Worm (Caenorhabditis elegans) whole organism, young adult: ENCODE results near the gene C18G1.7.
"Not testable (repeated sequence)": the region's sequence is repeated elsewhere in the genome, so short reads cannot be mapped to it uniquely, and the experiment has no call there.

Experiments used
- B0019.2 ChIP-seq: fragments of 200-800 bp; sonication (Bioruptor generic); conservative IDR thresholded peaks from 2 replicates; pipeline ENCODE4 v1.3.6; 2022; ENCODE audit warnings: missing genetic modification reagents, missing genetic modification characterization, missing compliant biosample characterization
- F22D6.2 ChIP-seq: sonication (generic microtip); optimal IDR thresholded peaks from 2 replicates; lab custom pipeline; 2016; ENCODE audit warnings: mild to moderate bottlenecking, missing genetic modification characterization, missing compliant biosample characterization
- F33H1.4 ChIP-seq: fragments of 200-800 bp; sonication (Bioruptor generic); IDR thresholded peaks from 2 replicates; pipeline ENCODE4 v1.3.6; 2022; ENCODE audit warnings: missing genetic modification reagents, missing genetic modification characterization, missing compliant biosample characterization
- F39B2.1 ChIP-seq: fragments of 200-800 bp; sonication (Bioruptor generic); IDR thresholded peaks from 2 replicates; pipeline ENCODE4 v1.3.6; 2022; ENCODE audit warnings: missing genetic modification reagents, missing genetic modification characterization, missing compliant biosample characterization
- F49E8.2 ChIP-seq: sonication (generic microtip); optimal IDR thresholded peaks from 3 replicates; lab custom pipeline; 2017; ENCODE audit warnings: missing genetic modification characterization, mild to moderate bottlenecking, missing compliant biosample characterization, antibody characterized with exemption, moderate library complexity; ENCODE audit not compliant: insufficient read depth
- T26A5.8 ChIP-seq: sonication (generic microtip); optimal IDR thresholded peaks from 2 replicates; lab custom pipeline; 2016; ENCODE audit warnings: missing genetic modification characterization, missing compliant biosample characterization
- Y53G8AR.9 ChIP-seq: fragments of 200-800 bp; sonication (Bioruptor generic); conservative IDR thresholded peaks from 2 replicates; pipeline ENCODE4 v1.3.6; 2022; ENCODE audit warnings: missing genetic modification reagents, missing genetic modification characterization, missing compliant biosample characterization
- Y56A3A.18 ChIP-seq: fragments of 200-800 bp; sonication (Bioruptor generic); IDR thresholded peaks from 2 replicates; pipeline ENCODE4 v1.3.6; 2022; ENCODE audit warnings: missing genetic modification reagents, missing genetic modification characterization, missing compliant biosample characterization
- Y95B8A.8 ChIP-seq: fragments of 200-800 bp; sonication (Bioruptor generic); IDR thresholded peaks from 2 replicates; pipeline ENCODE4 v1.3.6; 2022; ENCODE audit warnings: missing genetic modification reagents, missing genetic modification characterization, missing compliant biosample characterization
- ama-1 ChIP-seq, 3 experiments: fragments of 150-350 bp in 1 of 3; sonication (generic microtip) in 2 of 3; optimal IDR thresholded peaks; 2 replicates each; lab custom pipeline; 2014 to 2018; ENCODE audit warnings: missing biosample characterization in 2 of 3, missing genetic modification characterization in 2 of 3, missing genetic modification reagents in 2 of 3
- atf-7 ChIP-seq: sonication (generic microtip); optimal IDR thresholded peaks from 2 replicates; lab custom pipeline; 2017; ENCODE audit warnings: mild to moderate bottlenecking, missing genetic modification characterization, missing compliant biosample characterization
- athp-1 ChIP-seq: sonication (generic microtip); optimal IDR thresholded peaks from 2 replicates; lab custom pipeline; 2017; ENCODE audit warnings: mild to moderate bottlenecking, missing genetic modification characterization, missing compliant biosample characterization
- attf-6 ChIP-seq: fragments of 200-800 bp; sonication (Bioruptor generic); IDR thresholded peaks from 2 replicates; pipeline ENCODE4 v1.3.6; 2022; ENCODE audit warnings: missing genetic modification reagents, missing genetic modification characterization, missing compliant biosample characterization
- bed-1 ChIP-seq: fragments of 200-800 bp; sonication (Bioruptor generic); IDR thresholded peaks from 2 replicates; pipeline ENCODE4 v1.3.6; 2022; ENCODE audit warnings: missing genetic modification reagents, missing genetic modification characterization, missing compliant biosample characterization
- ccch-3 ChIP-seq: fragments of 200-800 bp; sonication (Bioruptor generic); optimal IDR thresholded peaks from 2 replicates; lab custom pipeline; 2018; ENCODE audit warnings: mild to moderate bottlenecking, missing genetic modification characterization, missing compliant biosample characterization
- ceh-27 ChIP-seq: fragments of 200-800 bp; sonication (Bioruptor generic); optimal IDR thresholded peaks from 2 replicates; lab custom pipeline; 2018; ENCODE audit warnings: mild to moderate bottlenecking, missing genetic modification characterization, moderate library complexity, missing compliant biosample characterization
- ceh-40 ChIP-seq: fragments of 200-800 bp; sonication (Bioruptor generic); IDR thresholded peaks from 2 replicates; pipeline ENCODE4 v1.3.6; 2022; ENCODE audit warnings: missing genetic modification characterization, missing compliant biosample characterization
- ekl-4 ChIP-seq: fragments of 200-800 bp; sonication (Bioruptor generic); IDR thresholded peaks from 2 replicates; pipeline ENCODE4 v1.3.6; 2022; ENCODE audit warnings: missing genetic modification reagents, missing genetic modification characterization, missing compliant biosample characterization
- fkh-3 ChIP-seq: sonication (generic microtip); optimal IDR thresholded peaks from 2 replicates; lab custom pipeline; 2016; ENCODE audit warnings: mild to moderate bottlenecking, missing genetic modification characterization, missing compliant biosample characterization
- him-1 ChIP-seq: sonication (generic microtip); optimal IDR thresholded peaks from 2 replicates; lab custom pipeline; 2016; ENCODE audit warnings: missing genotype, missing genetic modification reagents, missing genetic modification characterization, missing compliant biosample characterization
- hmg-1.2 ChIP-seq: fragments of 200-800 bp; sonication (Bioruptor generic); IDR thresholded peaks from 2 replicates; pipeline ENCODE4 v1.3.6; 2022; ENCODE audit warnings: missing genetic modification reagents, missing genetic modification characterization, missing compliant biosample characterization
- hmg-20 ChIP-seq: fragments of 200-800 bp; sonication (Bioruptor generic); IDR thresholded peaks from 2 replicates; pipeline ENCODE4 v1.3.6; 2022; ENCODE audit warnings: missing genetic modification reagents, missing genetic modification characterization, missing compliant biosample characterization
- hrde-1 ChIP-seq: sonication (generic microtip); optimal IDR thresholded peaks from 2 replicates; lab custom pipeline; 2016; ENCODE audit warnings: missing genetic modification characterization, mild to moderate bottlenecking, missing compliant biosample characterization, moderate library complexity, missing genotype, missing genetic modification reagents, borderline replicate concordance
- hsf-1 ChIP-seq: fragments of 200-800 bp; sonication (Bioruptor generic); IDR thresholded peaks from 2 replicates; pipeline ENCODE4 v1.3.6; 2022; ENCODE audit warnings: missing genetic modification reagents, missing genetic modification characterization, missing compliant biosample characterization
- lin-35 ChIP-seq, 3 experiments: fragments of 150-350 bp in 2 of 3; sonication (generic microtip) in 1 of 3; optimal IDR thresholded peaks; 2 replicates each; lab custom pipeline; 2014 to 2018; ENCODE audit warnings: missing biosample characterization in 3 of 3, missing genetic modification characterization in 3 of 3, missing genetic modification reagents in 3 of 3
- madf-3 ChIP-seq: fragments of 200-800 bp; sonication (Bioruptor generic); IDR thresholded peaks from 2 replicates; pipeline ENCODE4 v1.3.6; 2022; ENCODE audit warnings: missing genetic modification reagents, missing genetic modification characterization, missing compliant biosample characterization
- madf-6 ChIP-seq: fragments of 200-800 bp; sonication (Bioruptor generic); IDR thresholded peaks from 2 replicates; pipeline ENCODE4 v1.3.6; 2022; ENCODE audit warnings: missing genetic modification reagents, missing genetic modification characterization, missing compliant biosample characterization
- pbrm-1 ChIP-seq: fragments of 200-800 bp; sonication (Bioruptor generic); IDR thresholded peaks from 2 replicates; pipeline ENCODE4 v1.3.6; 2022; ENCODE audit warnings: missing genetic modification reagents, missing genetic modification characterization, missing compliant biosample characterization
- rcor-1 ChIP-seq: fragments of 200-800 bp; sonication (Bioruptor generic); IDR thresholded peaks from 2 replicates; pipeline ENCODE4 v1.3.6; 2022; ENCODE audit warnings: missing genetic modification reagents, missing genetic modification characterization, missing compliant biosample characterization
- snpc-1.1 ChIP-seq: sonication (generic microtip); optimal IDR thresholded peaks from 2 replicates; lab custom pipeline; 2017; ENCODE audit warnings: missing genetic modification characterization, mild to moderate bottlenecking, missing compliant biosample characterization, antibody characterized with exemption, moderate library complexity, missing genotype, missing genetic modification reagents; ENCODE audit not compliant: insufficient read depth
- somi-1 ChIP-seq: fragments of 200-800 bp; sonication (Bioruptor generic); optimal IDR thresholded peaks from 2 replicates; lab custom pipeline; 2018; ENCODE audit warnings: mild to moderate bottlenecking, missing genetic modification characterization, missing compliant biosample characterization
- tbx-9 ChIP-seq: sonication (generic microtip); optimal IDR thresholded peaks from 2 replicates; lab custom pipeline; 2016; ENCODE audit warnings: borderline replicate concordance, missing genetic modification characterization, inconsistent platforms, missing compliant biosample characterization
- tlf-1 ChIP-seq: fragments of 200-800 bp; sonication (Bioruptor generic); optimal IDR thresholded peaks from 2 replicates; lab custom pipeline; 2018; ENCODE audit warnings: mild to moderate bottlenecking, missing genetic modification characterization, missing compliant biosample characterization
- ztf-28 ChIP-seq: fragments of 200-800 bp; sonication (Bioruptor generic); IDR thresholded peaks from 2 replicates; pipeline ENCODE4 v1.3.6; 2022; ENCODE audit warnings: missing genetic modification reagents, missing genetic modification characterization, missing compliant biosample characterization

The C18G1.7 gene

ce11 chrV:4758019-4758418 lies 12.7 kb downstream of the C18G1.7 start (continued):
- no peak for TF ChIP-seq bed-1

- TF ChIP-seq Y56A3A.18 (GFP tag; lab: Robert Waterston, UW) (no peak), F22D6.2 (no peak), fkh-3 (tag; lab: Kevin White, UChicago) (no peak), attf-6 (GFP tag; lab: Robert Waterston, UW) (peak; percentile 47; the same call in 1 of the 2 replicates), hmg-1.2 (GFP tag; lab: Robert Waterston, UW) (peak; percentile 14; the same call in 1 of the 2 replicates), Y53G8AR.9 (GFP tag; lab: Robert Waterston, UW) (peak; percentile 79), him-1 (tag; lab: Kevin White, UChicago) (peak; percentile 21), F33H1.4 (GFP tag; lab: Robert Waterston, UW) (0 out of 2 replicates have a peak, but pooled peaks have one; percentile 21), ztf-28 (no peak), somi-1 (no peak), lin-35 (GFP tag; optimal IDR thresholded peaks at IDR 0.05; lab: Kevin White, UChicago) (peak in 1 of 3 experiments; percentile 17), athp-1 (tag; lab: Kevin White, UChicago) (no peak), hrde-1 (peak; percentile 10), tlf-1 (no peak), madf-3 (peak; percentile 78; the same call in 1 of the 2 replicates), atf-7 (tag; lab: Kevin White, UChicago) (no peak), ceh-40 (GFP tag; lab: Robert Waterston, UW) (no peak), ama-1 (optimal IDR thresholded peaks at IDR 0.05; lab: Kevin White, UChicago) (no peak), ama-1 (GFP tag; optimal IDR thresholded peaks at IDR 0.05; lab: Kevin White, UChicago) (peak in 1 of 2 experiments; percentile 37), pbrm-1 (GFP tag; lab: Robert Waterston, UW) (no peak), ekl-4 (peak; percentile 52; the same call in 1 of the 2 replicates), rcor-1 (GFP tag; lab: Robert Waterston, UW) (peak; percentile 46; the same call in 1 of the 2 replicates), ccch-3 (no peak), hsf-1 (peak; percentile 74), F39B2.1 (GFP tag; lab: Robert Waterston, UW) (peak; percentile 76; the same call in 1 of the 2 replicates), B0019.2 (GFP tag; lab: Robert Waterston, UW) (no peak), T26A5.8 (tag; lab: Kevin White, UChicago) (peak; percentile 2), hmg-20 (0 out of 2 replicates have a peak, but pooled peaks have one; percentile 3), F49E8.2 (tag; lab: Kevin White, UChicago) (peak; percentile 15), madf-6 (GFP tag; lab: Robert Waterston, UW) (peak; percentile 63), snpc-1.1 (tag; lab: Kevin White, UChicago) (no peak), Y95B8A.8 (GFP tag; lab: Robert Waterston, UW) (0 out of 2 replicates have a peak, but pooled peaks have one; percentile 39)
Measured at ce11 chrV:4758540-4758939, 13.2 kb downstream of the C18G1.7 start.

- TF ChIP-seq tbx-9 (tag; lab: Kevin White, UChicago); madf-3; ceh-27 (GFP tag; lab: Kevin White, UChicago): not testable (repeated sequence)
- TF ChIP-seq, all 124 proteins: peak for 0; not testable (repeated sequence) for 124
Measured at ce11 chrV:4760674-4761073, 15.3 kb downstream of the C18G1.7 start, which contains the start of gene bgnt-1.4. bgnt-1.4 (plus strand) TSS chrV:4760974.
